Worm (Caenorhabditis elegans) whole organism, young adult: ENCODE measurements around the gene F10C5.3.

Source experiments
- B0336.3 ChIP-seq: fragments of 200-800 bp; sonication (Bioruptor generic); IDR thresholded peaks from 2 replicates; pipeline ENCODE4 v1.3.6; 2022; ENCODE audit warnings: missing genetic modification characterization, missing compliant biosample characterization
- C06A6.2 ChIP-seq: fragments of 200-800 bp; sonication (Bioruptor generic); conservative IDR thresholded peaks from 2 replicates; pipeline ENCODE4 v1.3.6; 2022; ENCODE audit warnings: missing genetic modification characterization, missing compliant biosample characterization
- F10E7.11 ChIP-seq: sonication (generic microtip); optimal IDR thresholded peaks from 2 replicates; lab custom pipeline; 2017; ENCODE audit warnings: mild to moderate bottlenecking, missing genetic modification characterization, moderate library complexity, missing compliant biosample characterization
- F39B2.1 ChIP-seq: fragments of 200-800 bp; sonication (Bioruptor generic); IDR thresholded peaks from 2 replicates; pipeline ENCODE4 v1.3.6; 2022; ENCODE audit warnings: missing genetic modification reagents, missing genetic modification characterization, missing compliant biosample characterization
- F55B11.4 ChIP-seq: sonication (generic microtip); optimal IDR thresholded peaks from 2 replicates; lab custom pipeline; 2016; ENCODE audit warnings: missing compliant biosample characterization, missing genetic modification characterization, borderline replicate concordance; ENCODE audit not compliant: insufficient read depth
- F57C9.4 ChIP-seq: sonication (generic microtip); optimal IDR thresholded peaks from 2 replicates; lab custom pipeline; 2017; ENCODE audit warnings: mild to moderate bottlenecking, missing genetic modification characterization, missing compliant biosample characterization
- Y53G8AR.9 ChIP-seq: fragments of 200-800 bp; sonication (Bioruptor generic); conservative IDR thresholded peaks from 2 replicates; pipeline ENCODE4 v1.3.6; 2022; ENCODE audit warnings: missing genetic modification reagents, missing genetic modification characterization, missing compliant biosample characterization
- Y67H2A.10 ChIP-seq: fragments of 200-800 bp; sonication (Bioruptor generic); conservative IDR thresholded peaks from 2 replicates; pipeline ENCODE4 v1.3.6; 2022; ENCODE audit warnings: missing genetic modification reagents, missing genetic modification characterization, missing compliant biosample characterization
- Y95B8A.8 ChIP-seq: fragments of 200-800 bp; sonication (Bioruptor generic); IDR thresholded peaks from 2 replicates; pipeline ENCODE4 v1.3.6; 2022; ENCODE audit warnings: missing genetic modification reagents, missing genetic modification characterization, missing compliant biosample characterization
- akir-1 ChIP-seq: fragments of 200-800 bp; sonication (Bioruptor generic); optimal IDR thresholded peaks from 2 replicates; lab custom pipeline; 2018; ENCODE audit warnings: mild to moderate bottlenecking, missing genetic modification characterization, moderate library complexity, missing compliant biosample characterization
- ceh-27 ChIP-seq: fragments of 200-800 bp; sonication (Bioruptor generic); optimal IDR thresholded peaks from 2 replicates; lab custom pipeline; 2018; ENCODE audit warnings: mild to moderate bottlenecking, missing genetic modification characterization, moderate library complexity, missing compliant biosample characterization
- ceh-58 ChIP-seq: fragments of 200-800 bp; sonication (Bioruptor generic); IDR thresholded peaks from 2 replicates; pipeline ENCODE4 v1.3.6; 2022; ENCODE audit warnings: missing genetic modification characterization, missing compliant biosample characterization
- egl-18 ChIP-seq: fragments of 200-800 bp; sonication (Bioruptor generic); IDR thresholded peaks from 2 replicates; pipeline ENCODE4 v1.3.6; 2022; ENCODE audit warnings: missing genetic modification reagents, missing genetic modification characterization, missing compliant biosample characterization
- egl-44 ChIP-seq: fragments of 200-800 bp; sonication (Bioruptor generic); IDR thresholded peaks from 2 replicates; pipeline ENCODE4 v1.3.6; 2022; ENCODE audit warnings: missing genetic modification reagents, missing genetic modification characterization, missing compliant biosample characterization
- ekl-4 ChIP-seq: fragments of 200-800 bp; sonication (Bioruptor generic); IDR thresholded peaks from 2 replicates; pipeline ENCODE4 v1.3.6; 2022; ENCODE audit warnings: missing genetic modification reagents, missing genetic modification characterization, missing compliant biosample characterization
- fkh-3 ChIP-seq: sonication (generic microtip); optimal IDR thresholded peaks from 2 replicates; lab custom pipeline; 2016; ENCODE audit warnings: mild to moderate bottlenecking, missing genetic modification characterization, missing compliant biosample characterization
- gei-17 ChIP-seq: fragments of 200-800 bp; sonication (Bioruptor generic); optimal IDR thresholded peaks from 2 replicates; lab custom pipeline; 2018; ENCODE audit warnings: mild to moderate bottlenecking, missing genetic modification characterization, missing compliant biosample characterization
- hrde-1 ChIP-seq: sonication (generic microtip); optimal IDR thresholded peaks from 2 replicates; lab custom pipeline; 2016; ENCODE audit warnings: missing genetic modification characterization, mild to moderate bottlenecking, missing compliant biosample characterization, moderate library complexity, missing genotype, missing genetic modification reagents, borderline replicate concordance
- let-607 ChIP-seq, 2 experiments: fragments of 200-800 bp in 1 of 2; sonication (Bioruptor generic) in 1 of 2; sonication (generic microtip) in 1 of 2; optimal IDR thresholded peaks; 2 replicates each; lab custom pipeline; 2016 to 2018; ENCODE audit warnings: mild to moderate bottlenecking in 2 of 2, missing compliant biosample characterization in 2 of 2, missing genetic modification characterization in 2 of 2, moderate library complexity in 2 of 2, missing genotype in 1 of 2
- lin-35 ChIP-seq, 3 experiments: fragments of 150-350 bp in 2 of 3; sonication (generic microtip) in 1 of 3; optimal IDR thresholded peaks; 2 replicates each; lab custom pipeline; 2014 to 2018; ENCODE audit warnings: missing biosample characterization in 3 of 3, missing genetic modification characterization in 3 of 3, missing genetic modification reagents in 3 of 3
- lsl-1 ChIP-seq: fragments of 200-800 bp; sonication (Bioruptor generic); optimal IDR thresholded peaks from 2 replicates; lab custom pipeline; 2018; ENCODE audit warnings: mild to moderate bottlenecking, missing genetic modification characterization, moderate library complexity, missing compliant biosample characterization
- lsy-27 ChIP-seq: sonication (generic microtip); optimal IDR thresholded peaks from 2 replicates; lab custom pipeline; 2017; ENCODE audit warnings: missing genetic modification characterization, mild to moderate bottlenecking, missing compliant biosample characterization, antibody characterized with exemption, missing genotype, borderline replicate concordance; ENCODE audit not compliant: insufficient read depth
- mes-4 ChIP-seq: sonication (generic microtip); optimal IDR thresholded peaks from 2 replicates; lab custom pipeline; 2016; ENCODE audit warnings: missing genotype, missing genetic modification characterization, missing compliant biosample characterization
- nfya-2 ChIP-seq: fragments of 200-800 bp; sonication (Bioruptor generic); IDR thresholded peaks from 2 replicates; pipeline ENCODE4 v1.3.6; 2022; ENCODE audit warnings: missing genetic modification reagents, missing genetic modification characterization, missing compliant biosample characterization
- nhr-80 ChIP-seq: sonication (generic microtip); optimal IDR thresholded peaks from 2 replicates; lab custom pipeline; 2016; ENCODE audit warnings: missing genetic modification characterization, missing compliant biosample characterization
- rpc-1 ChIP-seq, 2 experiments: fragments of 150-350 bp in 1 of 2; sonication (generic microtip) in 1 of 2; optimal IDR thresholded peaks; 2 replicates each; lab custom pipeline; 2014 to 2018; ENCODE audit warnings: missing biosample characterization in 1 of 2, missing genetic modification characterization in 1 of 2, missing genetic modification reagents in 1 of 2, missing genotype in 1 of 2
- sdz-38 ChIP-seq: sonication (generic microtip); optimal IDR thresholded peaks from 2 replicates; lab custom pipeline; 2016; ENCODE audit warnings: missing genotype, missing genetic modification characterization, missing compliant biosample characterization
- tbp1 ChIP-seq: fragments of 200-800 bp; sonication (Bioruptor generic); optimal IDR thresholded peaks from 2 replicates; lab custom pipeline; 2018; ENCODE audit warnings: mild to moderate bottlenecking, missing genetic modification characterization, missing compliant biosample characterization
- tbx-9 ChIP-seq: sonication (generic microtip); optimal IDR thresholded peaks from 2 replicates; lab custom pipeline; 2016; ENCODE audit warnings: borderline replicate concordance, missing genetic modification characterization, inconsistent platforms, missing compliant biosample characterization
- unc-130 ChIP-seq: sonication (generic microtip); optimal IDR thresholded peaks from 2 replicates; lab custom pipeline; 2016; ENCODE audit warnings: missing genetic modification reagents, missing genetic modification characterization, missing compliant biosample characterization
- unc-62 ChIP-seq: fragments of 150-350 bp; optimal IDR thresholded peaks from 2 replicates; lab custom pipeline; 2014; ENCODE audit warnings: missing biosample characterization, missing genetic modification reagents, missing genetic modification characterization
- xnd-1 ChIP-seq: sonication (generic microtip); optimal IDR thresholded peaks from 2 replicates; lab custom pipeline; 2016; ENCODE audit warnings: missing genotype, missing genetic modification reagents, missing genetic modification characterization, missing compliant biosample characterization
- zfh-2 ChIP-seq: fragments of 200-800 bp; sonication (Bioruptor generic); conservative IDR thresholded peaks from 2 replicates; pipeline ENCODE4 v1.3.6; 2022; ENCODE audit warnings: missing genetic modification reagents, missing genetic modification characterization, missing compliant biosample characterization
- ztf-18 ChIP-seq: sonication (generic microtip); optimal IDR thresholded peaks from 2 replicates; lab custom pipeline; 2016; ENCODE audit warnings: missing genotype, mild to moderate bottlenecking, missing genetic modification characterization, missing compliant biosample characterization
- ztf-22 ChIP-seq: fragments of 200-800 bp; sonication (Bioruptor generic); optimal IDR thresholded peaks from 2 replicates; lab custom pipeline; 2018; ENCODE audit warnings: mild to moderate bottlenecking, missing genetic modification characterization, moderate library complexity, missing compliant biosample characterization
- ztf-3 ChIP-seq: fragments of 200-800 bp; sonication (Bioruptor generic); optimal IDR thresholded peaks from 2 replicates; lab custom pipeline; 2018; ENCODE audit warnings: mild to moderate bottlenecking, missing genetic modification characterization, missing compliant biosample characterization
- ztf-6 ChIP-seq: fragments of 200-800 bp; sonication (Bioruptor generic); IDR thresholded peaks from 2 replicates; pipeline ENCODE4 v1.3.6; 2022; ENCODE audit warnings: missing genetic modification reagents, missing genetic modification characterization, missing compliant biosample characterization

The F10C5.3 gene

DNA sequence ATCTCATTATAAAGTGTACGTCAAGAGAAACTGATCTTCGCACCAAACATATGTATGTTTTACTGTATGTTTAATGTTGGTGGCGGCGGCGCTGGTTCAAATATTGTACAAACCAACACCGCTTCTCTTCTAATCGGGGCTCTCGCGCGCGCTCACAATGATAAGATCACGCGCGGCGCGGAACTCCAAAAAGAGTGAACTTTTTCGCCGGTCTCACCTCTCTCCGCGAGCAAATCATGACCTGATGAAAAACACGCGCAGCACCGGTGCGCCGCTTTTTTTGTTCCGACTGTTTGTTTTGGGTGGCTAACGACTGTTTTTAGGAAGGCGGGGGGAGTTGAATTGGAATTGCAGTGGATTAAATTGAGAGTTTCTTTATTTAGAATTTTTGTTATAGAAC, 29.7 kb downstream of the F10C5.3 start:
- peak; percentile 66 for TF ChIP-seq zfh-2 (GFP tag; lab: Robert Waterston, UW)
- TF ChIP-seq ztf-22 (GFP tag; lab: Kevin White, UChicago) = no peak
- no peak for TF ChIP-seq C06A6.2 (GFP tag; lab: Robert Waterston, UW)
- no peak for TF ChIP-seq F55B11.4 (tag; lab: Kevin White, UChicago)
- no peak for TF ChIP-seq ztf-18 (tag; lab: Kevin White, UChicago)
- TF ChIP-seq, all 124 proteins: peak for 1

DNA sequence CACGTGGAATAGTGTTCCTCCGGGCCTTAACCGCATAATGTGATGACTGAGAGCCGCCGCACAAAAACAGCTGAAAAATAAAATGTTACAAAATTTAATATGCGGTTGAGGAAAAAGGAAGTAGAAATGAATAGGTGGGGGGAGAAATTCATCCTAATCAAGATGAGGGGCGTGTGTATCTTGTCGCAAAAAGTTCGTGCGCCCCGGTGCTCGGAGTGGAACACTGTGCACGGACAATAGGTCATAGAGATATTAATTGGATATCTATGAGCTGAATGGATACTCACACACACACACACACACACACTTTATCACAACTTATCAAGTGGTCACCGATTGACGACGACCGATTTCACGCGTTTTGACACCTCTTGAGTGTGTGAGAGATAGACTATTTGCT, 40.3 kb downstream of the F10C5.3 start, which contains the start of gene T22F7.3:
Gene T22F7.3, minus strand, starts transcription at position 101 of the 400 bp plus-strand sequence.
- TF ChIP-seq unc-130 (no peak), F57C9.4 (tag; lab: Kevin White, UChicago) (no peak), lsl-1 (no peak), rpc-1 (optimal IDR thresholded peaks at IDR 0.05; lab: Kevin White, UChicago) (no peak), rpc-1 (tag; optimal IDR thresholded peaks at IDR 0.05; lab: Kevin White, UChicago) (no peak), B0336.3 (GFP tag; lab: Robert Waterston, UW) (no peak), egl-18 (no peak), gei-17 (GFP tag; lab: Kevin White, UChicago) (no peak), Y67H2A.10 (GFP tag; lab: Robert Waterston, UW) (no peak), hrde-1 (tag; lab: Kevin White, UChicago) (no peak), ekl-4 (no peak), unc-62 (GFP tag; lab: Kevin White, UChicago) (no peak), xnd-1 (no peak), fkh-3 (no peak), F39B2.1 (GFP tag; lab: Robert Waterston, UW) (no peak), F10E7.11 (tag; lab: Kevin White, UChicago) (no peak), ztf-6 (GFP tag; lab: Robert Waterston, UW) (no peak), let-607 (tag; optimal IDR thresholded peaks at IDR 0.05; lab: Kevin White, UChicago) (no peak), ceh-27 (no peak), nfya-2 (GFP tag; lab: Robert Waterston, UW) (no peak)

DNA sequence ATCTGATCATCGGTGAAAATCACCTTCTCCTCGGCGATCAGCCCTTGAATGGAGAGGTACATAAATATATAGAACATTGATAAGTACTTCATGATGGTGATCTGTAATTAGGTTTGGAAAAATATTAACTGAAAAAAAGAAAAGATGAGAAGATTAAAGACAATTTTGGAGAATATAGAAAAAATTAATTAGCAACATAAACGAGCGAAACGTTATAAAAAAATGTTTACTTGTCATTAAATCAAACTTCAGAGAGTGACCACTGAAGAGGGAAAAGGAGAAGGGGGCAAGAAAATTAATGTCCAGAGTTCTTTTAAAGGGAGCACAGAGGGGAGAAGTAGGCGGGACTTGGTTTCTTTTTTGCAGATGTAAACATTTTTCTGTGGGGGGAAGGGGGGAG, 43.2 kb downstream of the F10C5.3 start, which contains the start of gene T22F7.4:
Gene T22F7.4, minus strand, starts transcription at position 101 of the 400 bp plus-strand sequence.
- TF ChIP-seq ceh-27 (no peak), lin-35 (GFP tag; optimal IDR thresholded peaks at IDR 0.05; lab: Kevin White, UChicago) (no peak), lsy-27 (tag; lab: Kevin White, UChicago) (no peak), ztf-3 (GFP tag; lab: Kevin White, UChicago) (no peak), Y53G8AR.9 (GFP tag; lab: Robert Waterston, UW) (no peak), mes-4 (no peak), Y95B8A.8 (GFP tag; lab: Robert Waterston, UW) (no peak), egl-44 (no peak), tbx-9 (tag; lab: Kevin White, UChicago) (no peak), tbp1 (GFP tag; lab: Kevin White, UChicago) (no peak), ceh-58 (GFP tag; lab: Robert Waterston, UW) (no peak), unc-62 (GFP tag; lab: Kevin White, UChicago) (no peak)

DNA sequence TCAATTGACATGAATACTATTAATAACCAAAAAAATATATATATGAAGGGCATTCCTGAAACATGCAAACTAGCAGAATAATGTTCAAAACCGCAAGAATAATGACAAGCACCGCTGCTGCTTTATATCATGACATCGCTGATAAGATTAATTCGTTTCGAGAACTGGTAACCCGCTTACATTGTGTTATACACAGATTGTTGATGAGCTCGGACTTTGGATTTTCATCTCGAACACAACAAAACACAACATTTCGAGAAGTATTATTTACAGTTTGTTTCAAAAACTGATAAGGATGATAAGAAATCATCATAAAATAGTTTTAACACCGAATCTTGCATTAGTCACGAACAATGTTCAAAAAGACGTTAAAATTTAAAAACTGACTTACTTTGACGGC, 47.2 kb downstream of the F10C5.3 start:
- TF ChIP-seq nhr-80 = peak; percentile 30
- no peak for TF ChIP-seq egl-18
- TF ChIP-seq akir-1 (GFP tag; lab: Kevin White, UChicago) = no peak
- TF ChIP-seq sdz-38 (tag; lab: Kevin White, UChicago) = no peak
- no peak for TF ChIP-seq gei-17 (GFP tag; lab: Kevin White, UChicago)
